Worm (Caenorhabditis elegans) whole organism, late embryonic: Measurements from ENCODE around the gene dnj-25.

Source experiments
- C38D4.7 ChIP-seq: fragments of 200-800 bp; sonication (Bioruptor generic); optimal IDR thresholded peaks from 2 replicates; lab custom pipeline; 2018; ENCODE audit warnings: mild to moderate bottlenecking, missing genetic modification characterization, moderate library complexity, missing compliant biosample characterization
- F13H6.1 ChIP-seq: sonication (generic microtip); optimal IDR thresholded peaks from 2 replicates; lab custom pipeline; 2016; ENCODE audit warnings: missing genetic modification characterization, missing compliant biosample characterization
- K02D7.2 ChIP-seq: sonication (generic microtip); optimal IDR thresholded peaks from 2 replicates; lab custom pipeline; 2017; ENCODE audit warnings: mild to moderate bottlenecking, missing genetic modification characterization, missing compliant biosample characterization
- K09A11.1 ChIP-seq: sonication (generic microtip); optimal IDR thresholded peaks from 2 replicates; lab custom pipeline; 2017; ENCODE audit warnings: antibody characterized with exemption, mild to moderate bottlenecking, missing genetic modification characterization, missing compliant biosample characterization; ENCODE audit not compliant: insufficient read depth
- Y22D7AL.16 ChIP-seq: sonication (generic microtip); optimal IDR thresholded peaks from 2 replicates; lab custom pipeline; 2016; ENCODE audit warnings: missing genetic modification characterization, missing compliant biosample characterization
- ahr-1 ChIP-seq: sonication (generic microtip); optimal IDR thresholded peaks from 2 replicates; lab custom pipeline; 2016; ENCODE audit warnings: missing genetic modification characterization, missing compliant biosample characterization
- ceh-18 ChIP-seq: sonication (generic microtip); optimal IDR thresholded peaks from 2 replicates; lab custom pipeline; 2016; ENCODE audit warnings: missing genetic modification characterization, missing compliant biosample characterization
- ceh-19 ChIP-seq: fragments of 200-800 bp; sonication (Bioruptor generic); optimal IDR thresholded peaks from 2 replicates; lab custom pipeline; 2018; ENCODE audit warnings: mild to moderate bottlenecking, missing genetic modification characterization, missing compliant biosample characterization
- ceh-2 ChIP-seq: sonication (generic microtip); optimal IDR thresholded peaks from 2 replicates; lab custom pipeline; 2016; ENCODE audit warnings: missing genotype, missing genetic modification characterization, missing compliant biosample characterization
- ceh-22 ChIP-seq: sonication (generic microtip); optimal IDR thresholded peaks from 2 replicates; lab custom pipeline; 2017; ENCODE audit warnings: missing biosample characterization, missing genetic modification characterization
- ceh-31 ChIP-seq: sonication (generic microtip); optimal IDR thresholded peaks from 2 replicates; lab custom pipeline; 2016; ENCODE audit warnings: missing genetic modification characterization, missing compliant biosample characterization
- ceh-34 ChIP-seq: sonication (generic microtip); optimal IDR thresholded peaks from 2 replicates; lab custom pipeline; 2016; ENCODE audit warnings: mild to moderate bottlenecking, missing genetic modification characterization, missing compliant biosample characterization
- ceh-45 ChIP-seq: fragments of 200-800 bp; sonication (Bioruptor generic); IDR thresholded peaks from 2 replicates; pipeline ENCODE4 v1.3.6; 2022; ENCODE audit warnings: missing genetic modification reagents, missing genetic modification characterization, missing compliant biosample characterization
- ceh-48 ChIP-seq: sonication (generic microtip); optimal IDR thresholded peaks from 2 replicates; lab custom pipeline; 2016; ENCODE audit warnings: missing genetic modification characterization, inconsistent platforms, missing compliant biosample characterization
- ceh-6 ChIP-seq: fragments of 200-800 bp; sonication (Bioruptor generic); optimal IDR thresholded peaks from 2 replicates; lab custom pipeline; 2018; ENCODE audit warnings: mild to moderate bottlenecking, missing genetic modification characterization, missing compliant biosample characterization
- ceh-9 ChIP-seq: sonication (generic microtip); optimal IDR thresholded peaks from 2 replicates; lab custom pipeline; 2016; ENCODE audit warnings: mild to moderate bottlenecking, missing genetic modification characterization, inconsistent platforms, missing compliant biosample characterization
- dmd-4 ChIP-seq: sonication (generic microtip); optimal IDR thresholded peaks from 2 replicates; lab custom pipeline; 2016; ENCODE audit warnings: borderline replicate concordance, missing genetic modification characterization, missing compliant biosample characterization
- dve-1 ChIP-seq: sonication (generic microtip); optimal IDR thresholded peaks from 2 replicates; lab custom pipeline; 2017; ENCODE audit warnings: antibody characterized with exemption, mild to moderate bottlenecking, missing genetic modification characterization, missing compliant biosample characterization
- elt-2 ChIP-seq: sonication (generic microtip); optimal IDR thresholded peaks from 2 replicates; lab custom pipeline; 2016; ENCODE audit warnings: missing genetic modification reagents, missing genetic modification characterization, missing compliant biosample characterization
- ets-4 ChIP-seq: sonication (generic microtip); optimal IDR thresholded peaks from 2 replicates; lab custom pipeline; 2016; ENCODE audit warnings: missing genetic modification characterization, missing compliant biosample characterization
- gmeb-2 ChIP-seq: sonication (generic microtip); optimal IDR thresholded peaks from 2 replicates; lab custom pipeline; 2016; ENCODE audit warnings: missing genetic modification characterization, inconsistent platforms, missing compliant biosample characterization
- hlh-13 ChIP-seq: fragments of 200-800 bp; sonication (Bioruptor generic); optimal IDR thresholded peaks from 2 replicates; lab custom pipeline; 2018; ENCODE audit warnings: mild to moderate bottlenecking, missing genetic modification characterization, missing compliant biosample characterization
- hlh-15 ChIP-seq: sonication (generic microtip); optimal IDR thresholded peaks from 2 replicates; lab custom pipeline; 2016; ENCODE audit warnings: missing genetic modification characterization, missing compliant biosample characterization
- hlh-30 ChIP-seq: sonication (generic microtip); optimal IDR thresholded peaks from 2 replicates; lab custom pipeline; 2017; ENCODE audit warnings: antibody characterized with exemption, missing genetic modification characterization, missing compliant biosample characterization; ENCODE audit not compliant: insufficient read depth
- hlh-6 ChIP-seq: sonication (generic microtip); optimal IDR thresholded peaks from 2 replicates; lab custom pipeline; 2016; ENCODE audit warnings: missing genotype, missing genetic modification characterization, missing compliant biosample characterization
- nfya-1 ChIP-seq: sonication (generic microtip); optimal IDR thresholded peaks from 2 replicates; lab custom pipeline; 2017; ENCODE audit warnings: missing genetic modification characterization, mild to moderate bottlenecking, missing compliant biosample characterization, antibody characterized with exemption, moderate library complexity
- nhr-11 ChIP-seq: fragments of 150-350 bp; optimal IDR thresholded peaks from 2 replicates; lab custom pipeline; 2014; ENCODE audit warnings: missing biosample characterization, missing genetic modification characterization
- npax-4 ChIP-seq: sonication (generic microtip); optimal IDR thresholded peaks from 2 replicates; lab custom pipeline; 2016; ENCODE audit warnings: missing genetic modification characterization, missing compliant biosample characterization
- odd-2 ChIP-seq: sonication (generic microtip); optimal IDR thresholded peaks from 2 replicates; lab custom pipeline; 2017; ENCODE audit warnings: antibody characterized with exemption, mild to moderate bottlenecking, missing genetic modification characterization, missing compliant biosample characterization
- pag-3 ChIP-seq: sonication (generic microtip); optimal IDR thresholded peaks from 2 replicates; lab custom pipeline; 2016; ENCODE audit warnings: missing compliant biosample characterization, missing genetic modification characterization, borderline replicate concordance
- pax-1 ChIP-seq: fragments of 150-350 bp; optimal IDR thresholded peaks from 2 replicates; lab custom pipeline; 2014; ENCODE audit warnings: missing biosample characterization, missing genetic modification characterization
- pha-2 ChIP-seq: sonication (generic microtip); optimal IDR thresholded peaks from 2 replicates; lab custom pipeline; 2017; ENCODE audit warnings: mild to moderate bottlenecking, missing genetic modification characterization, missing compliant biosample characterization
- sox-2 ChIP-seq: fragments of 200-800 bp; sonication (Bioruptor generic); IDR thresholded peaks from 2 replicates; pipeline ENCODE4 v1.3.6; 2022; ENCODE audit warnings: missing genetic modification reagents, missing genetic modification characterization, missing compliant biosample characterization
- syd-9 ChIP-seq: sonication (generic microtip); optimal IDR thresholded peaks from 2 replicates; lab custom pipeline; 2016; ENCODE audit warnings: mild to moderate bottlenecking, missing genetic modification characterization, moderate library complexity, missing compliant biosample characterization
- tbx-2 ChIP-seq: sonication (generic microtip); optimal IDR thresholded peaks from 2 replicates; lab custom pipeline; 2016; ENCODE audit warnings: missing genetic modification characterization, missing compliant biosample characterization
- unc-42 ChIP-seq: sonication (generic microtip); optimal IDR thresholded peaks from 2 replicates; lab custom pipeline; 2016; ENCODE audit warnings: missing genotype, missing genetic modification characterization, missing compliant biosample characterization
- unc-55 ChIP-seq: sonication (generic microtip); optimal IDR thresholded peaks from 2 replicates; lab custom pipeline; 2017; ENCODE audit warnings: missing biosample characterization, missing genetic modification reagents, missing genetic modification characterization

The dnj-25 gene

ce11 chrV:20763192-20763591 is 19.0 kb upstream of the dnj-25 start:
- TF ChIP-seq ceh-9 (tag; lab: Kevin White, UChicago) (no peak), sox-2 (GFP tag; lab: Robert Waterston, UW) (no peak), elt-2 (tag; lab: Kevin White, UChicago) (no peak), ceh-2 (tag; lab: Kevin White, UChicago) (peak; percentile 11), ceh-34 (tag; lab: Kevin White, UChicago) (peak; percentile 64), hlh-13 (no peak), ceh-22 (tag; lab: Kevin White, UChicago) (no peak), ceh-6 (GFP tag; lab: Kevin White, UChicago) (no peak)

DNA sequence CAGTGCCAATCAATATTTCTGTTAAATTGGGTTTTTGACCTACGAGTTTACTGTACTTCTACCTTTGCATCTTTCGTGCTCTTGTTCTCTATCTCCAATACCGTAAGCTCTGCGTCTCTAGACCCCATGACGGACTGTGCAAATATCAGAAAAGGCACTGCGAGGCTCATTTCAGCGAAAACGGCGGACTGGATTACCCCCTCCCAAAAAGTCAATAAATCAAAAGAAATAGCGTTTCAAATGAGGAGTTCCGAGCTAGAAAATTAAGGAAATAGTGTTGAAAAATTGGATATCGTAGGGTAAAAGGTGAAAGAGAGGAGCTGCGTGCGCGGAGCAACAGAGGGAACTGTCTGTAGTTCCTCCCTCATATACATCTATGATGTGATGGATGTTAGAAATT is 17.6 kb upstream of the dnj-25 start:
- TF ChIP-seq npax-4 (tag; lab: Kevin White, UChicago) (no peak), nhr-11 (tag; lab: Kevin White, UChicago) (no peak), K09A11.1 (tag; lab: Kevin White, UChicago) (no peak), hlh-30 (peak; percentile 3), pha-2 (tag; lab: Kevin White, UChicago) (peak; percentile 80), dve-1 (tag; lab: Kevin White, UChicago) (peak; percentile 16), tbx-2 (peak; percentile 12), ceh-18 (tag; lab: Kevin White, UChicago) (peak; percentile 11), ceh-34 (tag; lab: Kevin White, UChicago) (peak; percentile 24), pax-1 (tag; lab: Kevin White, UChicago) (peak; percentile 82), nfya-1 (peak; percentile 34)

DNA sequence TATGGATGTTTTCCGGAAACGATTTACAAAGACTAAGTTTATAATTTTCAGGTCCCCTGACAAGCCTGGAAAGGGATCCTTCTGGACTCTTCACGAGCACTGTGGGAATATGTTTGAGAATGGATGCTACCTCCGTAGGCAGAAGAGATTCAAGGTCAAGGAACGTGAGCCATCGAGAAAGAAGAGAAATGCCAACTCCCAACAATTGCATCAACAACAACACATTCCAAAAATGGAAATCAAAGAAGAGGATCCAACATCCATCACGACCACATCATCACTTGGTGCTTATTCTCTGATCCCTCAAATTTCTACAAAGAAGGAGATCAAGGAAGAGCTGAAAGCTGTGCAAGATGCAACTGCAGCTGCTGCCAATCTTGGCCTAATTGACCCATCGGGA is 14.0 kb upstream of the dnj-25 start:
- no peak for TF ChIP-seq hlh-15 (tag; lab: Kevin White, UChicago)
- TF ChIP-seq unc-55 (GFP tag; lab: Kevin White, UChicago), result no peak
- no peak for TF ChIP-seq hlh-6
- no peak for TF ChIP-seq ceh-22 (tag; lab: Kevin White, UChicago)
- TF ChIP-seq Y22D7AL.16 (tag; lab: Kevin White, UChicago), result no peak
- TF ChIP-seq ceh-9 (tag; lab: Kevin White, UChicago), result no peak
- TF ChIP-seq C38D4.7, result no peak
- TF ChIP-seq odd-2 (tag; lab: Kevin White, UChicago), result no peak
- no peak for TF ChIP-seq F13H6.1 (tag; lab: Kevin White, UChicago)
- no peak for TF ChIP-seq elt-2 (tag; lab: Kevin White, UChicago)
- TF ChIP-seq syd-9 (tag; lab: Kevin White, UChicago), result no peak
- TF ChIP-seq ets-4 (tag; lab: Kevin White, UChicago), result no peak
- no peak for TF ChIP-seq gmeb-2 (tag; lab: Kevin White, UChicago)
- TF ChIP-seq dmd-4 (tag; lab: Kevin White, UChicago), result no peak
- TF ChIP-seq ahr-1, result no peak
- no peak for TF ChIP-seq ceh-2 (tag; lab: Kevin White, UChicago)
- TF ChIP-seq K02D7.2 (tag; lab: Kevin White, UChicago), result no peak

DNA sequence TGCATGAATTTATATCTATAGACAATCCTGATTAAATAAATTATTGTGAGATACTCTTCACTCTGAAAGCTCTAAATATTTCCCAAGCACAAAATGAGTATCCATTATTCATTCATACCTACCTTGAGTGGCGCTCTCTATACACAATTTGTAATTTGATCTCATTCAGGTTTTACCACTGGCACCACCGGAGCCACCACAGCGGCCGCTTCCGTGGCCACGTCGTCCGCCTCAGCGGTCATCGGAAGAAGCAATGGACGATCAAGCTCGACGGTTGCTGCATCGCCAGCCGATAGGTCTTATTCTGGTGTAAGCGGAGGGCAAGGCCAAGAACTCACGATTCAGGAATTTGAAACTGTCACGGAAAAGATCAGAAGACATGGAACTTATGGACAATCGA is 13.1 kb upstream of the dnj-25 start:
- TF ChIP-seq ceh-19 (peak; percentile 22), unc-42 (no peak), ceh-48 (no peak), ceh-34 (tag; lab: Kevin White, UChicago) (peak; percentile 66), ceh-18 (tag; lab: Kevin White, UChicago) (no peak)

- TF ChIP-seq syd-9 (tag; lab: Kevin White, UChicago) (no peak), unc-55 (GFP tag; lab: Kevin White, UChicago) (no peak), nfya-1 (peak; percentile 41), ceh-31 (tag; lab: Kevin White, UChicago) (no peak), pag-3 (tag; lab: Kevin White, UChicago) (no peak), pha-2 (tag; lab: Kevin White, UChicago) (peak; percentile 53), ceh-45 (GFP tag; lab: Robert Waterston, UW) (peak; percentile 38; the same call in 1 of the 2 replicates)
These were observed 12.3 kb upstream of the dnj-25 start for ce11 chrV:20756385-20756996.
